Worm (Caenorhabditis elegans) whole organism, mixed stage, embryonic: ENCODE results near the gene ZK287.9.

Source experiments
- M03D4.4 ChIP-seq: sonication (generic microtip); optimal IDR thresholded peaks from 2 replicates; lab custom pipeline; 2017; ENCODE audit warnings: mild to moderate bottlenecking, missing genetic modification characterization, missing compliant biosample characterization
- blmp-1 ChIP-seq: fragments of 150-350 bp; optimal IDR thresholded peaks from 2 replicates; lab custom pipeline; 2014; ENCODE audit warnings: missing biosample characterization, missing genetic modification characterization
- ceh-39 ChIP-seq: fragments of 150-350 bp; optimal IDR thresholded peaks from 2 replicates; lab custom pipeline; 2014; ENCODE audit warnings: missing biosample characterization, missing genetic modification characterization
- ceh-43 ChIP-seq: fragments of 200-800 bp; sonication (Bioruptor generic); optimal IDR thresholded peaks from 2 replicates; lab custom pipeline; 2018; ENCODE audit warnings: mild to moderate bottlenecking, missing genetic modification characterization, moderate library complexity, missing compliant biosample characterization
- ceh-83 ChIP-seq: fragments of 200-800 bp; sonication (Bioruptor generic); optimal IDR thresholded peaks from 2 replicates; lab custom pipeline; 2018; ENCODE audit warnings: mild to moderate bottlenecking, missing genetic modification characterization, missing compliant biosample characterization
- ces-1 ChIP-seq: fragments of 150-350 bp; optimal IDR thresholded peaks from 2 replicates; lab custom pipeline; 2014; ENCODE audit warnings: missing biosample characterization, missing genetic modification reagents, missing genetic modification characterization
- cnd-1 ChIP-seq: fragments of 200-800 bp; sonication (Bioruptor generic); optimal IDR thresholded peaks from 2 replicates; lab custom pipeline; 2018; ENCODE audit warnings: mild to moderate bottlenecking, missing genetic modification characterization, missing compliant biosample characterization
- elt-1 ChIP-seq: sonication (generic microtip); optimal IDR thresholded peaks from 2 replicates; lab custom pipeline; 2017; ENCODE audit warnings: missing genetic modification characterization, mild to moderate bottlenecking, missing compliant biosample characterization, antibody characterized with exemption, moderate library complexity, borderline replicate concordance; ENCODE audit not compliant: insufficient read depth
- elt-3 ChIP-seq: fragments of 150-350 bp; optimal IDR thresholded peaks from 2 replicates; lab custom pipeline; 2014; ENCODE audit warnings: missing biosample characterization, missing genetic modification characterization
- flh-1 ChIP-seq: fragments of 200-800 bp; sonication (Bioruptor generic); optimal IDR thresholded peaks from 2 replicates; lab custom pipeline; 2018; ENCODE audit warnings: mild to moderate bottlenecking, missing genetic modification characterization, moderate library complexity, missing compliant biosample characterization
- ham-2 ChIP-seq: fragments of 200-800 bp; sonication (Bioruptor generic); optimal IDR thresholded peaks from 2 replicates; lab custom pipeline; 2018; ENCODE audit warnings: mild to moderate bottlenecking, missing genetic modification characterization, missing compliant biosample characterization
- hlh-1 ChIP-seq: fragments of 150-350 bp; optimal IDR thresholded peaks from 2 replicates; lab custom pipeline; 2014; ENCODE audit warnings: missing biosample characterization, missing genetic modification reagents, missing genetic modification characterization
- lin-32 ChIP-seq: fragments of 200-800 bp; sonication (Bioruptor generic); optimal IDR thresholded peaks from 2 replicates; lab custom pipeline; 2018; ENCODE audit warnings: mild to moderate bottlenecking, missing genetic modification characterization, missing compliant biosample characterization
- lsy-2 ChIP-seq: fragments of 150-350 bp; optimal IDR thresholded peaks from 2 replicates; lab custom pipeline; 2014; ENCODE audit warnings: missing biosample characterization, missing genetic modification characterization
- mab-5 ChIP-seq: fragments of 150-350 bp; optimal IDR thresholded peaks from 2 replicates; lab custom pipeline; 2014; ENCODE audit warnings: missing biosample characterization, missing genetic modification characterization
- mep-1 ChIP-seq: fragments of 150-350 bp; optimal IDR thresholded peaks from 2 replicates; lab custom pipeline; 2017; ENCODE audit warnings: missing biosample characterization, missing genetic modification reagents, missing genetic modification characterization, inconsistent platforms
- mls-2 ChIP-seq: sonication (generic microtip); optimal IDR thresholded peaks from 2 replicates; lab custom pipeline; 2016; ENCODE audit warnings: mild to moderate bottlenecking, missing genetic modification characterization, moderate library complexity, missing compliant biosample characterization
- nhr-12 ChIP-seq: fragments of 150-350 bp; optimal IDR thresholded peaks from 2 replicates; lab custom pipeline; 2014; ENCODE audit warnings: missing biosample characterization, missing genetic modification characterization
- nhr-2 ChIP-seq: fragments of 150-350 bp; optimal IDR thresholded peaks from 2 replicates; lab custom pipeline; 2014; ENCODE audit warnings: missing biosample characterization, missing genetic modification characterization
- nhr-237 ChIP-seq: fragments of 150-350 bp; optimal IDR thresholded peaks from 2 replicates; lab custom pipeline; 2014; ENCODE audit warnings: missing biosample characterization, missing genetic modification characterization
- nhr-28 ChIP-seq: fragments of 150-350 bp; optimal IDR thresholded peaks from 2 replicates; lab custom pipeline; 2014; ENCODE audit warnings: missing biosample characterization, missing genetic modification characterization
- nhr-76 ChIP-seq: sonication (generic microtip); optimal IDR thresholded peaks from 2 replicates; lab custom pipeline; 2017; ENCODE audit warnings: missing biosample characterization, missing genetic modification characterization
- pha-4 ChIP-seq: fragments of 150-350 bp; optimal IDR thresholded peaks from 2 replicates; lab custom pipeline; 2018; ENCODE audit warnings: missing biosample characterization, missing genetic modification reagents, missing genetic modification characterization
- sem-2 ChIP-seq: fragments of 200-800 bp; sonication (Bioruptor generic); optimal IDR thresholded peaks from 2 replicates; lab custom pipeline; 2018; ENCODE audit warnings: mild to moderate bottlenecking, missing genetic modification characterization, missing compliant biosample characterization
- snpc-4 ChIP-seq: fragments of 150-350 bp; optimal IDR thresholded peaks from 2 replicates; lab custom pipeline; 2014; ENCODE audit warnings: missing biosample characterization, missing genetic modification characterization
- sptf-1 ChIP-seq: sonication (generic microtip); optimal IDR thresholded peaks from 2 replicates; lab custom pipeline; 2017; ENCODE audit warnings: mild to moderate bottlenecking, missing genetic modification characterization, moderate library complexity, missing compliant biosample characterization
- unc-39 ChIP-seq: fragments of 150-350 bp; optimal IDR thresholded peaks from 2 replicates; lab custom pipeline; 2014; ENCODE audit warnings: missing biosample characterization, missing genetic modification characterization
- unc-62 ChIP-seq: fragments of 150-350 bp; optimal IDR thresholded peaks from 2 replicates; lab custom pipeline; 2014; ENCODE audit warnings: missing biosample characterization, missing genetic modification reagents, missing genetic modification characterization
- zip-8 ChIP-seq: fragments of 150-350 bp; optimal IDR thresholded peaks from 2 replicates; lab custom pipeline; 2014; ENCODE audit warnings: missing biosample characterization, missing genetic modification characterization
- ztf-11 ChIP-seq: fragments of 150-350 bp; optimal IDR thresholded peaks from 2 replicates; lab custom pipeline; 2014; ENCODE audit warnings: missing biosample characterization, missing genetic modification characterization

ZK287.9 gene

DNA sequence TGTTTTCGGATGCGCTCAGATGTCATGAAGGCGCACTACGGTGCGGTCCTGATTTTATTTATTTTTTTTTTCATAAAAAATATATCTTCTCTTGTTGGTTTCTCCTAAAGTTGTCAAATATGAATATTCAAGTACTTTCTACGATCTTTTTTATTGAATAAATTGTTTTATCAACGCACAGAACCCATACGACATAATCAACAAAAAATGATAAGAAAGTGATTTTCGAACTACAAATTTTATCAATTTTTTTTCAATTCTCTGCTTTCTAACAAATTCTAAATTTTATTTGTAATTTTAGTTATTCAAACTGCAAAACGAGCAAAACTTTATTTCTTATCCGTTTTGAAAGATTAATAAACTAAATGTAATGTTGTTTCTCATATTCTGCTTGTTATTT is 22.7 kb downstream of the ZK287.9 start:
- TF ChIP-seq blmp-1 (no peak), lsy-2 (tag; lab: Kevin White, UChicago) (no peak), snpc-4 (tag; lab: Kevin White, UChicago) (no peak), M03D4.4 (tag; lab: Kevin White, UChicago) (no peak), mls-2 (tag; lab: Kevin White, UChicago) (no peak), elt-3 (tag; lab: Kevin White, UChicago) (no peak), nhr-76 (tag; lab: Kevin White, UChicago) (no peak), unc-62 (no peak), flh-1 (GFP tag; lab: Kevin White, UChicago) (no peak), nhr-2 (tag; lab: Kevin White, UChicago) (no peak), lin-32 (GFP tag; lab: Kevin White, UChicago) (no peak)
- TF ChIP-seq, all 35 proteins: peak for 0

DNA sequence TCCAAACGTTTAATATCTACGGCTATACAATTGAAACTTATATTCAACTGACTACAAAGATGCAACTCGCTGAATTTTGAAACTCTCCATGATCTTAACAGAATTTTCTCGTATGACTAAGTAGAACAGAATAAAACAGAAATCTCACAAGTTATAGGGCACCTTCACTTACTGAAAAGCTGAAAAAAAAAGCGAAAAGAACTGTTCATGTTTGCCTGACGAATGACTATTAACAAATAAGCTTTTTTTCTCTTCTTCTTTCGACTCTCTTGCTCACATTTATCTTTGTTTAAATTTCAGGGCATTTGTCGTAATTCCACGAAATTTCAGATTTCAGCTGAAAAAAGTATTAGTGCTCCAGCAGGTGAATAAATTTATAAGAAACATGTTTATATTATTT is 23.6 kb downstream of the ZK287.9 start, which contains the start of gene xbx-6:
xbx-6 (plus strand) TSS at position 301 of the 400 bp plus-strand sequence.
- TF ChIP-seq mep-1 (tag; lab: Kevin White, UChicago) (no peak), M03D4.4 (tag; lab: Kevin White, UChicago) (no peak), elt-3 (tag; lab: Kevin White, UChicago) (no peak), lin-32 (GFP tag; lab: Kevin White, UChicago) (no peak), blmp-1 (no peak), nhr-12 (no peak), ztf-11 (tag; lab: Kevin White, UChicago) (no peak), cnd-1 (tag; lab: Kevin White, UChicago) (no peak), unc-62 (no peak), mls-2 (tag; lab: Kevin White, UChicago) (no peak), ceh-39 (no peak), ham-2 (GFP tag; lab: Kevin White, UChicago) (no peak), nhr-28 (tag; lab: Kevin White, UChicago) (no peak), ceh-83 (no peak)

DNA sequence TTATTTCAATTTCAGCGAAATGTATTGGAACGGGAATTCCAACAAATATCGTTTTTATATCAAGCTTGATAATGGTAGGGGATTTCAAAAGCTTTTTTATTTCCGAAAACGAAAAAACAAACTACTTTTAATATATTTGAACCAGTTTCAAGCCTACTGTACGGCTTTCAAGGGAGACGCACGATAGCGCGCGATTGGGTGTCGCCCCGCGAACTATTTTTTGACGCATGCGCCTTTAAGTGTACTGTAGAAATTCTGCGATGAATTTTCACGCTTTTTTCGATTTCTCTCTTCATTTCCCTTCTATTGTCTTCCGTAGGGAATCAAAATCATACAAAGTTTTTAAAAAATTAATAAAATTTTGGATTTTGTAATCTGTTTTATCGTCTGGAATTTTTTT is 24.4 kb downstream of the ZK287.9 start:
- TF ChIP-seq ces-1, result no peak
- TF ChIP-seq ztf-11 (tag; lab: Kevin White, UChicago), result no peak
- TF ChIP-seq snpc-4 (tag; lab: Kevin White, UChicago), result no peak
- TF ChIP-seq mab-5 (tag; lab: Kevin White, UChicago), result no peak
- no peak for TF ChIP-seq zip-8
- no peak for TF ChIP-seq ham-2 (GFP tag; lab: Kevin White, UChicago)
- TF ChIP-seq nhr-12, result no peak
- no peak for TF ChIP-seq elt-1 (tag; lab: Kevin White, UChicago)
- TF ChIP-seq hlh-1 (tag; lab: Kevin White, UChicago), result no peak
- no peak for TF ChIP-seq pha-4 (tag; lab: Kevin White, UChicago)
- TF ChIP-seq ceh-39, result no peak
- no peak for TF ChIP-seq lin-32 (GFP tag; lab: Kevin White, UChicago)
- TF ChIP-seq unc-39 (tag; lab: Kevin White, UChicago), result no peak
- TF ChIP-seq unc-62, result no peak
- no peak for TF ChIP-seq flh-1 (GFP tag; lab: Kevin White, UChicago)
- no peak for TF ChIP-seq nhr-28 (tag; lab: Kevin White, UChicago)

DNA sequence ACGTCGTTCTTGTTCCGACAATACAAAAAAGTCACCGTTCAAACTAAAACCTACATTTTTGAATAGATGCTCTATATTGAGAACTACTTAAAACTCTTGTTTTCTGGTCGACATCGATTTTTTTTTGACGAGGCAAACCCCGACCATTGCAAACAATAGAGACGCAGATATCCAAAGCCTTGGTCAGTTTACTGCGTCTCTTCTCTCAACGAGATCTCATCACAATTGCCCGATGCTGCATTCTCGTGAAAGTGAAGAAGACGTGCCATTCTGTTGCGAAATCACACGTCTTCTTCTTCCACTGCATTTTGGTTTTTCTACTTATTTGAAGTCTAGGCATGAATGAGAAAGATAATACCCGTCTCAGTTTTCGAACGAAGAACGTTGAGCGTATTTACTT is 25.2 kb downstream of the ZK287.9 start:
- peak; percentile 66 for TF ChIP-seq ces-1
- no peak for TF ChIP-seq flh-1 (GFP tag; lab: Kevin White, UChicago)
- TF ChIP-seq mep-1 (tag; lab: Kevin White, UChicago), result peak; percentile 11
- peak; percentile 3 for TF ChIP-seq lsy-2 (tag; lab: Kevin White, UChicago)
- TF ChIP-seq nhr-237 (tag; lab: Kevin White, UChicago), result peak; percentile 18

DNA sequence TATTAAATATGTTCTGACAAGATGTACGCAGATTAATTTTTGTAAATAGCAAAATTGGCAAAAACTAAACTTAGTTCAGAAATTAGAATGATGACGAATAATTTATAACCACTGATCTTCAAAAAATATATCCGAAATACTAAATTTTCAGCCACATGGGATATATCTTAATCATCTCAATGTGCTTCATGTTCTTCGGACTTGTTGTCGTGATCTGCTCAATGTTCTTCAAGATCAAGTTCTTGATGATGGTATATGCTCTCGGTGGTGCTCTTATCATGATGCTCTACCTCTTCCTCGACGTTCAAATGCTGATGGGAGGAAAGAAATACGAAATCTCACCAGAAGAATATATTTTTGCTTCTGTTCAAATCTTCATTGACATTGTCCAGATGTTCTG is 27.4 kb downstream of the ZK287.9 start:
- no peak for TF ChIP-seq unc-62
- TF ChIP-seq elt-1 (tag; lab: Kevin White, UChicago), result no peak
- TF ChIP-seq nhr-28 (tag; lab: Kevin White, UChicago), result no peak
- TF ChIP-seq sem-2 (GFP tag; lab: Kevin White, UChicago), result no peak
- TF ChIP-seq ham-2 (GFP tag; lab: Kevin White, UChicago), result no peak
- TF ChIP-seq ceh-83, result no peak
- TF ChIP-seq pha-4 (tag; lab: Kevin White, UChicago), result no peak
- TF ChIP-seq unc-39 (tag; lab: Kevin White, UChicago), result no peak
- TF ChIP-seq ces-1, result no peak
- TF ChIP-seq ztf-11 (tag; lab: Kevin White, UChicago), result no peak
- TF ChIP-seq zip-8, result no peak
- TF ChIP-seq cnd-1 (tag; lab: Kevin White, UChicago), result no peak
- no peak for TF ChIP-seq flh-1 (GFP tag; lab: Kevin White, UChicago)

DNA sequence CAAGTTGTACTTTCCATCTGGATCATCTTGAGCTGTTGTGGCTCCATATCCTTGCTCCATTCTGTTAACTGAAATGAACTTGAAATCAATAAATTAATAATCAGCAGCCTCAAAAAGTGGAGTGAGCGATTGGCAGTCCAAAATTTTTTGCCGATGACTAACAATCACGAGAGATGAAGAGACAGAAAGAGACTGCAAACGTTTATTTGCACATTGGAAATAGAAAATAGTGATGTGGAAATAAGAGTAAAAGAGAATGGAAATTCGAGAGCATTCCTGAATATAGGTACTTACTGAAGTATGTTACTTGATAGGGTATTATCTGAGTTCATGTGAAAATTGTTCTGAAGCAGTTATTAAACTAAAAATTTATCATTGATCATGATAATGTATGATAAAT is 30.6 kb downstream of the ZK287.9 start, which contains the start of gene tag-120:
tag-120 (minus strand) TSS at position 68 of the 400 bp plus-strand sequence.
- TF ChIP-seq pha-4 (tag; lab: Kevin White, UChicago), result no peak
- TF ChIP-seq blmp-1, result no peak
- no peak for TF ChIP-seq zip-8
- no peak for TF ChIP-seq lsy-2 (tag; lab: Kevin White, UChicago)
- TF ChIP-seq ceh-83, result no peak
- no peak for TF ChIP-seq sptf-1 (tag; lab: Kevin White, UChicago)
- no peak for TF ChIP-seq ceh-43 (GFP tag; lab: Kevin White, UChicago)
- TF ChIP-seq unc-39 (tag; lab: Kevin White, UChicago), result no peak
- TF ChIP-seq nhr-2 (tag; lab: Kevin White, UChicago), result no peak
- no peak for TF ChIP-seq ztf-11 (tag; lab: Kevin White, UChicago)
- TF ChIP-seq cnd-1 (tag; lab: Kevin White, UChicago), result no peak
- TF ChIP-seq flh-1 (GFP tag; lab: Kevin White, UChicago), result no peak
- no peak for TF ChIP-seq lin-32 (GFP tag; lab: Kevin White, UChicago)
- no peak for TF ChIP-seq mab-5 (tag; lab: Kevin White, UChicago)
- no peak for TF ChIP-seq sem-2 (GFP tag; lab: Kevin White, UChicago)
